Worm (Caenorhabditis elegans): ENCODE results near the gene W09H1.1.

W09H1.1 gene

ce11 chrII:13195163-13195562 is 13.8 kb upstream of the W09H1.1 start, which contains the start of gene lec-1 (continued):
- no peak for TF ChIP-seq arid-1 (GFP tag; conservative IDR thresholded peaks at IDR 0.05)
- peak in 1 of 2 experiments; percentile 64 for TF ChIP-seq lsy-2 (tag; optimal IDR thresholded peaks at IDR 0.05)
- peak; percentile 51 for TF ChIP-seq mxl-3 (GFP tag; optimal IDR thresholded peaks at IDR 0.05)
- no peak for TF ChIP-seq fos-1 (tag; optimal IDR thresholded peaks at IDR 0.05)
- TF ChIP-seq zfp-3 (GFP tag; conservative IDR thresholded peaks at IDR 0.05), result no peak
- peak; percentile 72 for TF ChIP-seq hlh-11 (tag; optimal IDR thresholded peaks at IDR 0.05)
- peak; percentile 27 for TF ChIP-seq dpl-1 (GFP tag; optimal IDR thresholded peaks at IDR 0.05)
- peak; percentile 74 for TF ChIP-seq ama-1 (optimal IDR thresholded peaks at IDR 0.05)
- no peak for TF ChIP-seq lin-15B (tag; optimal IDR thresholded peaks at IDR 0.05)
- TF ChIP-seq dmd-6 (GFP tag; IDR thresholded peaks at IDR 0.05), result peak; percentile 37; the same call in 1 of the 2 replicates
- TF ChIP-seq F49E8.2 (tag; optimal IDR thresholded peaks at IDR 0.05; ENCODE audit: borderline replicate concordance), result no peak
- TF ChIP-seq dve-1 (tag; optimal IDR thresholded peaks at IDR 0.05; ENCODE audit: insufficient read depth), result peak; percentile 78
- no peak for TF ChIP-seq mxl-2 (GFP tag; conservative IDR thresholded peaks at IDR 0.05)
- TF ChIP-seq nhr-111 (GFP tag; optimal IDR thresholded peaks at IDR 0.05), result no peak
- no peak for TF ChIP-seq Y5F2A.4 (GFP tag; optimal IDR thresholded peaks at IDR 0.05)
- peak; percentile 70 for TF ChIP-seq mep-1 (tag; optimal IDR thresholded peaks at IDR 0.05)
- no peak for TF ChIP-seq vab-7 (GFP tag; IDR thresholded peaks at IDR 0.05)
- no peak for TF ChIP-seq nhr-25 (tag; optimal IDR thresholded peaks at IDR 0.05; ENCODE audit: borderline replicate concordance, insufficient read depth)
- peak; percentile 60 for TF ChIP-seq T20F7.1 (GFP tag; optimal IDR thresholded peaks at IDR 0.05)
- no peak for TF ChIP-seq F44E2.7 (GFP tag; IDR thresholded peaks at IDR 0.05)
- TF ChIP-seq F10B5.3 (tag; optimal IDR thresholded peaks at IDR 0.05), result no peak
- TF ChIP-seq lin-13 (GFP tag; optimal IDR thresholded peaks at IDR 0.05), result peak; percentile 11
- no peak for TF ChIP-seq snpc-4 (tag; optimal IDR thresholded peaks at IDR 0.05)
- TF ChIP-seq Y48G9A.11 (GFP tag; IDR thresholded peaks at IDR 0.05), result no peak
- TF ChIP-seq mdt-29 (GFP tag; IDR thresholded peaks at IDR 0.05), result no peak; the same call in 1 of the 2 replicates
- TF ChIP-seq spr-3 (GFP tag; optimal IDR thresholded peaks at IDR 0.05), result no peak
- no peak for TF ChIP-seq attf-4 (tag; optimal IDR thresholded peaks at IDR 0.05)
- TF ChIP-seq set-16 (GFP tag; IDR thresholded peaks at IDR 0.05), result 0 out of 2 replicates have a peak, but pooled peaks have one; percentile 11
- no peak for TF ChIP-seq nhr-77 (tag; optimal IDR thresholded peaks at IDR 0.05)
- no peak for TF ChIP-seq D1046.2 (GFP tag; IDR thresholded peaks at IDR 0.05)
- TF ChIP-seq hlh-30 (tag; optimal IDR thresholded peaks at IDR 0.05; ENCODE audit: insufficient read depth), result peak; percentile 45
- TF ChIP-seq madf-9 (GFP tag; conservative IDR thresholded peaks at IDR 0.05), result no peak
- no peak for TF ChIP-seq F37D6.2 (tag; optimal IDR thresholded peaks at IDR 0.05)
- TF ChIP-seq ceh-44 (GFP tag; IDR thresholded peaks at IDR 0.05), result no peak
- no peak for TF ChIP-seq ceh-20 (GFP tag; IDR thresholded peaks at IDR 0.05)
- TF ChIP-seq ceh-62 (tag; optimal IDR thresholded peaks at IDR 0.05), result no peak
- no peak for TF ChIP-seq ctbp-1 (GFP tag; IDR thresholded peaks at IDR 0.05)
- no peak for TF ChIP-seq fkh-10 (GFP tag; optimal IDR thresholded peaks at IDR 0.05)
- TF ChIP-seq egl-43 (GFP tag; IDR thresholded peaks at IDR 0.05), result no peak
- TF ChIP-seq ztf-11 (tag; optimal IDR thresholded peaks at IDR 0.05), result no peak
- 0 out of 2 replicates have a peak, but pooled peaks have one; percentile 16 for TF ChIP-seq tra-1 (GFP tag; IDR thresholded peaks at IDR 0.05)
- TF ChIP-seq daf-16 (GFP tag; optimal IDR thresholded peaks at IDR 0.05), result peak in 1 of 2 experiments; percentile 51
- peak; percentile 97 for TF ChIP-seq daf-16 (tag; optimal IDR thresholded peaks at IDR 0.05)
- TF ChIP-seq ceh-32 (tag; optimal IDR thresholded peaks at IDR 0.05; ENCODE audit: poor library complexity), result no peak
- TF ChIP-seq nhr-76 (tag; optimal IDR thresholded peaks at IDR 0.05), result no peak
- TF ChIP-seq nhr-102 (tag; optimal IDR thresholded peaks at IDR 0.05), result no peak
- peak; percentile 60 for TF ChIP-seq mes-2 (tag; optimal IDR thresholded peaks at IDR 0.05; ENCODE audit: poor library complexity, severe bottlenecking)
- no peak for TF ChIP-seq nhr-41 (GFP tag; IDR thresholded peaks at IDR 0.05)
- TF ChIP-seq sdz-12 (GFP tag; optimal IDR thresholded peaks at IDR 0.05), result no peak
- peak; percentile 15 for TF ChIP-seq nhr-6 (tag; optimal IDR thresholded peaks at IDR 0.05)
- TF ChIP-seq pqm-1 (tag; optimal IDR thresholded peaks at IDR 0.05), result peak; percentile 49
